Fruit fly (Drosophila melanogaster): ENCODE measurements around the gene CG8661.

Gene CG8661

DNA sequence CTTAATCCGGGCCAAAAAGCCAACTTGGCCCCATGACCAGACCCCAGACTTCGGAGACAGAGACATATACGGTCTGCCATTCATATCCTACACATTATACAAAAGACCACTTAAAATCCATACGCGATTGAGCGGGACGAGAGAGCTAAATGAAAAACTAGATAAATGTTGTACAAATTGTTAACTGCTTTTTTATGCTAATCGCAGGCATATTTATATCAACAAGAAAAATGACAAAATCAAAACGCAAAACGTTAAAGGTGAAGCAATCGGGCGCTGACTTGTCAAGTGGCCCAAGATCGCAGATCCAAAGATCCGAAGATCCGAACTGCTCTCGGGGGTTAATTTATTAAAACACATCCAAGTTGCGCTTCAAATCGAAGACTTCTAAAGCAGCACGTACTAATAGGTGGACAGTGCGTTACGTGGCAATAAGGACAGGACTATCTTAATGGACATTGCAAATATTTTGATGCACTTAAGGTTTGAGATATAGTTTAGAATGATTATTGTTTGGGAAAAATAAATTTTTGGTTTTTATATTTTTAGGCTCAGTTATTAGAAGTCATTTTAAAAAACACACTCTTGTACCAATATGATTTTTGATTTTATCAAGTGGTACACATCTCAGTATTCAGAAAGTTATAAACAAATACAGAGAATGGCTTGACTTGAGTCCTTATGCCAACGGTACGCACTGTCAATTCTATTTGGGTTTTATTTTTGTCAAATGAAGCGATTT, 45.8 kb upstream of the CG8661 start (continued):
- no peak for TF ChIP-seq vnd (GFP tag; IDR thresholded peaks at IDR 0.05; ENCODE audit: partially characterized antibody)
- TF ChIP-seq btn (GFP tag; optimal IDR thresholded peaks at IDR 0.05): no peak
- peak; percentile 42 for TF ChIP-seq CG15514 (GFP tag; optimal IDR thresholded peaks at IDR 0.05)
- TF ChIP-seq Vsx1 (GFP tag; optimal IDR thresholded peaks at IDR 0.05): no peak
- TF ChIP-seq CG10959 (GFP tag; IDR thresholded peaks at IDR 0.05): no peak
- TF ChIP-seq insv (GFP tag; optimal IDR thresholded peaks at IDR 0.05): no peak
- TF ChIP-seq CG9609 (GFP tag; optimal IDR thresholded peaks at IDR 0.05): no peak
- no peak for TF ChIP-seq CG15601 (tag; optimal IDR thresholded peaks at IDR 0.05)
- TF ChIP-seq knrl (GFP tag; IDR thresholded peaks at IDR 0.05; ENCODE audit: partially characterized antibody): no peak
- TF ChIP-seq corto (GFP tag; optimal IDR thresholded peaks at IDR 0.05): no peak
- peak; percentile 71 for TF ChIP-seq gem (tag; optimal IDR thresholded peaks at IDR 0.05)
- TF ChIP-seq Abd-B (GFP tag; optimal IDR thresholded peaks at IDR 0.05): peak; percentile 11
- peak; percentile 11 for TF ChIP-seq Nf-YB (GFP tag; optimal IDR thresholded peaks at IDR 0.05)
- no peak for TF ChIP-seq CG2875 (GFP tag; optimal IDR thresholded peaks at IDR 0.05)
- TF ChIP-seq CG15011 (GFP tag; optimal IDR thresholded peaks at IDR 0.05): peak; percentile 29
- TF ChIP-seq cwo (GFP tag; optimal IDR thresholded peaks at IDR 0.05): peak; percentile 35
- no peak for TF ChIP-seq Sry-β (GFP tag; optimal IDR thresholded peaks at IDR 0.05)
- no peak for TF ChIP-seq Camta (GFP tag; optimal IDR thresholded peaks at IDR 0.05)
- TF ChIP-seq lola (GFP tag; optimal IDR thresholded peaks at IDR 0.05): peak in 1 of 3 experiments; percentile 0
- TF ChIP-seq lab (GFP tag; optimal IDR thresholded peaks at IDR 0.05): peak; percentile 46
- peak; percentile 62 for TF ChIP-seq lilli (GFP tag; optimal IDR thresholded peaks at IDR 0.05)
- TF ChIP-seq cas (GFP tag; IDR thresholded peaks at IDR 0.05): no peak
- peak; percentile 61 for TF ChIP-seq CG10209 (GFP tag; optimal IDR thresholded peaks at IDR 0.05)
- no peak for TF ChIP-seq CG10654 (GFP tag; optimal IDR thresholded peaks at IDR 0.05)
- TF ChIP-seq mam (GFP tag; optimal IDR thresholded peaks at IDR 0.05): peak; percentile 59
- peak; percentile 13 for TF ChIP-seq CG34376 (GFP tag; optimal IDR thresholded peaks at IDR 0.05)
- TF ChIP-seq Kr (GFP tag; optimal IDR thresholded peaks at IDR 0.05): no peak
- peak; percentile 58 for TF ChIP-seq CG8924 (tag; optimal IDR thresholded peaks at IDR 0.05)
- TF ChIP-seq abd-A (tag; optimal IDR thresholded peaks at IDR 0.05): peak; percentile 45
- no peak for TF ChIP-seq ab (GFP tag; optimal IDR thresholded peaks at IDR 0.05)
- no peak for TF ChIP-seq CG12942 (GFP tag; optimal IDR thresholded peaks at IDR 0.05)
- TF ChIP-seq Ada2b (GFP tag; IDR thresholded peaks at IDR 0.05): peak; percentile 18; the same call in 1 of the 2 replicates
- peak; percentile 62 for TF ChIP-seq CG9932 (GFP tag; IDR thresholded peaks at IDR 0.05)
- TF ChIP-seq CG7786 (GFP tag; optimal IDR thresholded peaks at IDR 0.05): peak; percentile 37
- TF ChIP-seq az2 (GFP tag; optimal IDR thresholded peaks at IDR 0.05): no peak
- peak; percentile 36 for TF ChIP-seq CG6854 (GFP tag; optimal IDR thresholded peaks at IDR 0.05)
- TF ChIP-seq CG12104 (GFP tag; optimal IDR thresholded peaks at IDR 0.05): peak; percentile 5
- TF ChIP-seq zfh2 (GFP tag; optimal IDR thresholded peaks at IDR 0.05): peak; percentile 34
- no peak for TF ChIP-seq B-H1 (GFP tag; IDR thresholded peaks at IDR 0.05)
- TF ChIP-seq CG2678 (tag; optimal IDR thresholded peaks at IDR 0.05): peak; percentile 82
- TF ChIP-seq CG6175 (GFP tag; IDR thresholded peaks at IDR 0.05): no peak
- TF ChIP-seq E2f1 (GFP tag; IDR thresholded peaks at IDR 0.05): peak; percentile 33; the same call in 1 of the 2 replicates
- TF ChIP-seq fd3F (GFP tag; optimal IDR thresholded peaks at IDR 0.05): peak; percentile 53
- peak; percentile 61 for TF ChIP-seq CG13424 (tag; optimal IDR thresholded peaks at IDR 0.05)
- no peak for TF ChIP-seq hkb (optimal IDR thresholded peaks at IDR 0.05)
- 0 out of 2 replicates have a peak, but pooled peaks have one; percentile 35 for TF ChIP-seq hkb (GFP tag; IDR thresholded peaks at IDR 0.05)
- TF ChIP-seq Deaf1 (tag; optimal IDR thresholded peaks at IDR 0.05): peak; percentile 20
- TF ChIP-seq esg (GFP tag; conservative IDR thresholded peaks at IDR 0.05): 0 out of 2 replicates have a peak, but pooled peaks have one; percentile 10
- peak; percentile 35 for TF ChIP-seq CG13624 (GFP tag; optimal IDR thresholded peaks at IDR 0.05)
